Fruit fly (Drosophila melanogaster): ENCODE results near the gene CG42556.

The CG42556 gene

dm6 chr2L:16886459-16886858, 3.2 kb upstream of the CG42556 start (continued):
- TF ChIP-seq fd3F (GFP tag; optimal IDR thresholded peaks at IDR 0.05) (no peak), Aef1 (GFP tag; IDR thresholded peaks at IDR 0.05) (no peak), CG2889 (GFP tag; IDR thresholded peaks at IDR 0.05) (no peak), CG15011 (GFP tag; optimal IDR thresholded peaks at IDR 0.05) (no peak), ind (GFP tag; optimal IDR thresholded peaks at IDR 0.05) (no peak), lov (optimal IDR thresholded peaks at IDR 0.05) (no peak), lov (GFP tag; IDR thresholded peaks at IDR 0.05) (no peak), nerfin-1 (tag; optimal IDR thresholded peaks at IDR 0.05) (no peak), crc (GFP tag; optimal IDR thresholded peaks at IDR 0.05) (no peak), sim (GFP tag; IDR thresholded peaks at IDR 0.05) (no peak), CG32767 (GFP tag; IDR thresholded peaks at IDR 0.05) (peak; percentile 50; the same call in 1 of the 2 replicates), CG9609 (GFP tag; optimal IDR thresholded peaks at IDR 0.05) (no peak), CG12744 (GFP tag; optimal IDR thresholded peaks at IDR 0.05) (no peak), CG7928 (GFP tag; optimal IDR thresholded peaks at IDR 0.05) (no peak), Awh (GFP tag; IDR thresholded peaks at IDR 0.05) (no peak), ssp (GFP tag; IDR thresholded peaks at IDR 0.05) (no peak), CG33213 (GFP tag; optimal IDR thresholded peaks at IDR 0.05) (no peak), CG13624 (GFP tag; optimal IDR thresholded peaks at IDR 0.05) (peak; percentile 55), dm (GFP tag; optimal IDR thresholded peaks at IDR 0.05) (no peak), ftz-f1 (GFP tag; optimal IDR thresholded peaks at IDR 0.05) (peak; percentile 51), zfh1 (GFP tag; IDR thresholded peaks at IDR 0.05) (no peak), CG6854 (GFP tag; optimal IDR thresholded peaks at IDR 0.05) (no peak), CG14014 (GFP tag; IDR thresholded peaks at IDR 0.05) (no peak), z (GFP tag; IDR thresholded peaks at IDR 0.05) (no peak), CG13287 (GFP tag; IDR thresholded peaks at IDR 0.05; ENCODE audit: partially characterized antibody) (peak; percentile 34; the same call in 1 of the 2 replicates), D (optimal IDR thresholded peaks at IDR 0.05) (no peak), D (GFP tag; optimal IDR thresholded peaks at IDR 0.05) (no peak), chn (GFP tag; optimal IDR thresholded peaks at IDR 0.05) (no peak), CG6791 (GFP tag; IDR thresholded peaks at IDR 0.05; ENCODE audit: partially characterized antibody) (no peak), lmd (GFP tag; IDR thresholded peaks at IDR 0.05) (no peak), Drgx (GFP tag; IDR thresholded peaks at IDR 0.05) (no peak), CG1233 (GFP tag; optimal IDR thresholded peaks at IDR 0.05) (no peak), CG6272 (GFP tag; IDR thresholded peaks at IDR 0.05) (no peak), zf30C (GFP tag; optimal IDR thresholded peaks at IDR 0.05) (no peak), ranshi (GFP tag; IDR thresholded peaks at IDR 0.05) (no peak), H15 (GFP tag; IDR thresholded peaks at IDR 0.05) (no peak), mirr (GFP tag; optimal IDR thresholded peaks at IDR 0.05) (peak; percentile 18), CG3995 (GFP tag; optimal IDR thresholded peaks at IDR 0.05) (no peak), inv (GFP tag; IDR thresholded peaks at IDR 0.05; ENCODE audit: partially characterized antibody) (no peak), CG11085 (GFP tag; IDR thresholded peaks at IDR 0.05) (no peak), otp (GFP tag; IDR thresholded peaks at IDR 0.05) (no peak), gcm2 (GFP tag; optimal IDR thresholded peaks at IDR 0.05) (no peak), Sox100B (GFP tag; optimal IDR thresholded peaks at IDR 0.05) (no peak), CG12769 (tag; optimal IDR thresholded peaks at IDR 0.05) (peak; percentile 69), Dref (GFP tag; IDR thresholded peaks at IDR 0.05) (no peak), grn (GFP tag; optimal IDR thresholded peaks at IDR 0.05) (no peak), E2f2 (GFP tag; IDR thresholded peaks at IDR 0.05) (0 out of 2 replicates have a peak, but pooled peaks have one; percentile 19), D19A (tag; optimal IDR thresholded peaks at IDR 0.05) (no peak), bab2 (GFP tag; optimal IDR thresholded peaks at IDR 0.05) (no peak), Nf-YA (GFP tag; IDR thresholded peaks at IDR 0.05) (no peak), sima (GFP tag; optimal IDR thresholded peaks at IDR 0.05) (no peak), gem (tag; optimal IDR thresholded peaks at IDR 0.05) (no peak), CG1529 (GFP tag; optimal IDR thresholded peaks at IDR 0.05) (no peak), trh (GFP tag; optimal IDR thresholded peaks at IDR 0.05) (no peak)
